Worm (Caenorhabditis elegans) whole organism, L3 larva: ENCODE measurements around the gene srsx-16.

Experiments used
- ceh-16 ChIP-seq: sonication (generic microtip); optimal IDR thresholded peaks from 2 replicates; lab custom pipeline; 2017; ENCODE audit warnings: missing biosample characterization, missing genetic modification characterization
- lsy-12 ChIP-seq: sonication (generic microtip); optimal IDR thresholded peaks from 2 replicates; lab custom pipeline; 2016; ENCODE audit warnings: mild to moderate bottlenecking, missing genetic modification characterization, missing compliant biosample characterization
- mdl-1 ChIP-seq: fragments of 150-350 bp; optimal IDR thresholded peaks from 2 replicates; lab custom pipeline; 2014; ENCODE audit warnings: missing biosample characterization, missing genetic modification characterization
- nhr-28 ChIP-seq: fragments of 150-350 bp; optimal IDR thresholded peaks from 2 replicates; lab custom pipeline; 2014; ENCODE audit warnings: missing biosample characterization, missing genetic modification characterization
- pha-4 ChIP-seq: fragments of 150-350 bp; optimal IDR thresholded peaks from 2 replicates; lab custom pipeline; 2014; ENCODE audit warnings: missing biosample characterization, missing genetic modification reagents, missing genetic modification characterization
- unc-39 ChIP-seq: sonication (generic microtip); optimal IDR thresholded peaks from 4 replicates; lab custom pipeline; 2017; ENCODE audit warnings: missing biosample characterization, missing genetic modification characterization
- ztf-11 ChIP-seq: fragments of 150-350 bp; optimal IDR thresholded peaks from 2 replicates; lab custom pipeline; 2014; ENCODE audit warnings: missing biosample characterization, missing genetic modification characterization

- TF ChIP-seq ceh-16 (tag; lab: Kevin White, UChicago) (no peak), ztf-11 (no peak), unc-39 (tag; lab: Kevin White, UChicago) (no peak), mdl-1 (tag; lab: Kevin White, UChicago) (no peak), nhr-28 (tag; lab: Kevin White, UChicago) (no peak), pha-4 (tag; lab: Kevin White, UChicago) (no peak), lsy-12 (tag; lab: Kevin White, UChicago) (no peak)
These were observed 13.0 kb upstream of the srsx-16 start for ce11 chrIV:5632536-5632935.
